Fruit fly (Drosophila melanogaster): Measurements from ENCODE around the gene per.

The per gene

DNA sequence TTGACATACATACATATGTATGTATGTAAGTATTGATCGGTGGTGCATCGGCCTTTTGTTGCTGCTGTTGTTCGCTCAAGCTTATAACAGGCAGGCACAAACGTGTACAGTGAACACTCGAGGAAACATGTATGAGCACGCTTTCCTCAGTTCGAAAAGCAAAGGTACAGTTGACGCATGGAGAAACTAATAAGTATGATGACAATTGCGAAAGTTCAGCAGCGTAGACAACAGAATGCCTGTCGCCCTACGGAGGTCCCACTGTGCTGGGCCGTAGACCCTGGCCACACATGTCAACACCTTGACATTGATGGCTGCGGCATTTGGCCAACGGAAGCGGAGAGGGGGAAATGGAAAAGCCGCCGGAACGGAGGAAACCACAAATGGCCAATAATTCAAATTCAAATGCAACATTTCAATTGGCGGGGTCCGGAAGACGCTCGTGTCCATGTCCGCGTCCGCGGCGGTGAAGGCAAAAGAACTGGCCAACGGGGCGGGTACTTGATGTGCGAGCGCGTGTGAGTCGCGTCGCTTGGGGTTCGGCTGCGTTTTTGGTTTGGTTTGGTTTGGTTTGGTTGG, 22.9 kb downstream of the per start, which contains the start of gene CG2681:
TSS of gene CG2681 (plus strand) at position 529 of the 579 bp plus-strand sequence.
- TF ChIP-seq CG15011 (GFP tag; optimal IDR thresholded peaks at IDR 0.05) (no peak), sim (GFP tag; IDR thresholded peaks at IDR 0.05) (no peak), CG11456 (GFP tag; IDR thresholded peaks at IDR 0.05) (peak; percentile 80), dmrt99B (tag; optimal IDR thresholded peaks at IDR 0.05) (no peak), CG12659 (GFP tag; optimal IDR thresholded peaks at IDR 0.05) (peak; percentile 29), pita (GFP tag; optimal IDR thresholded peaks at IDR 0.05) (no peak), CG17361 (GFP tag; IDR thresholded peaks at IDR 0.05) (0 out of 3 replicates have a peak, but pooled peaks have one; percentile 28), CG14050 (GFP tag; IDR thresholded peaks at IDR 0.05) (peak; percentile 27; the same call in 1 of the 3 replicates), Blimp-1 (GFP tag; optimal IDR thresholded peaks at IDR 0.05) (no peak), CG3838 (GFP tag; optimal IDR thresholded peaks at IDR 0.05) (no peak), CG12155 (GFP tag; optimal IDR thresholded peaks at IDR 0.05) (peak; percentile 0), CG8388 (GFP tag; optimal IDR thresholded peaks at IDR 0.05) (no peak), HHEX (GFP tag; optimal IDR thresholded peaks at IDR 0.05) (no peak), row (GFP tag; IDR thresholded peaks at IDR 0.05) (peak; percentile 66), CG15696 (tag; optimal IDR thresholded peaks at IDR 0.05) (no peak), unpg (GFP tag; optimal IDR thresholded peaks at IDR 0.05) (peak; percentile 2), CG34422 (GFP tag; IDR thresholded peaks at IDR 0.05) (peak; percentile 14; the same call in 1 of the 3 replicates), Ravus (GFP tag; IDR thresholded peaks at IDR 0.05) (no peak), CG9437 (GFP tag; optimal IDR thresholded peaks at IDR 0.05) (peak; percentile 28), CG7271 (tag; optimal IDR thresholded peaks at IDR 0.05) (no peak), CG17385 (GFP tag; optimal IDR thresholded peaks at IDR 0.05) (no peak), Jarid2 (GFP tag; optimal IDR thresholded peaks at IDR 0.05) (no peak), CG11560 (tag; IDR thresholded peaks at IDR 0.05) (0 out of 3 replicates have a peak, but pooled peaks have one; percentile 37), TFAM (GFP tag; optimal IDR thresholded peaks at IDR 0.05) (no peak), CrebB (tag; optimal IDR thresholded peaks at IDR 0.05) (no peak), tgo (GFP tag; IDR thresholded peaks at IDR 0.05) (peak; percentile 37; the same call in 2 of the 3 replicates), Oli (tag; optimal IDR thresholded peaks at IDR 0.05) (no peak), CG2889 (GFP tag; IDR thresholded peaks at IDR 0.05) (0 out of 3 replicates have a peak, but pooled peaks have one; percentile 48), D (optimal IDR thresholded peaks at IDR 0.05) (no peak), D (GFP tag; optimal IDR thresholded peaks at IDR 0.05) (no peak), lilli (GFP tag; optimal IDR thresholded peaks at IDR 0.05) (peak; percentile 43), Ets65A (GFP tag) (peak; percentile 94), CG1024 (GFP tag; IDR thresholded peaks at IDR 0.05) (0 out of 2 replicates have a peak, but pooled peaks have one; percentile 25), pan (optimal IDR thresholded peaks at IDR 0.05) (no peak), pan (GFP tag; optimal IDR thresholded peaks at IDR 0.05 in 1 of 2, IDR thresholded peaks at IDR 0.05 in 1 of 2) (peak in 1 of 2 experiments; percentile 67), ash1 (GFP tag; optimal IDR thresholded peaks at IDR 0.05) (no peak), CG12219 (GFP tag; optimal IDR thresholded peaks at IDR 0.05) (peak; percentile 9), chm (GFP tag; IDR thresholded peaks at IDR 0.05) (peak; percentile 58; the same call in 1 of the 2 replicates), Sox100B (GFP tag; optimal IDR thresholded peaks at IDR 0.05) (no peak), HLH3B (GFP tag; IDR thresholded peaks at IDR 0.05) (peak; percentile 56), CG3407 (GFP tag; optimal IDR thresholded peaks at IDR 0.05) (no peak), Hmx (GFP tag; optimal IDR thresholded peaks at IDR 0.05) (no peak), H15 (GFP tag; IDR thresholded peaks at IDR 0.05) (peak; percentile 70), ci (GFP tag; IDR thresholded peaks at IDR 0.05) (peak; percentile 75), CG2875 (GFP tag; optimal IDR thresholded peaks at IDR 0.05) (no peak), CG9932 (GFP tag; IDR thresholded peaks at IDR 0.05) (peak; percentile 53), CG10959 (GFP tag; IDR thresholded peaks at IDR 0.05) (no peak), Abd-B (GFP tag; optimal IDR thresholded peaks at IDR 0.05) (peak; percentile 12), dm (GFP tag; optimal IDR thresholded peaks at IDR 0.05) (no peak), CG10431 (GFP tag; optimal IDR thresholded peaks at IDR 0.05) (no peak), bab2 (GFP tag; optimal IDR thresholded peaks at IDR 0.05) (peak; percentile 31)

Measured in whole organism, embryonic.